Worm (Caenorhabditis elegans) whole organism, young adult: ENCODE results near the gene rpt-6.

ENCODE experiments used
- F23B12.7 ChIP-seq: sonication (generic microtip); optimal IDR thresholded peaks from 2 replicates; lab custom pipeline; 2017; ENCODE audit warnings: missing genetic modification characterization, mild to moderate bottlenecking, missing compliant biosample characterization, antibody characterized with exemption, moderate library complexity; ENCODE audit not compliant: insufficient read depth
- F37B4.10 ChIP-seq: fragments of 200-800 bp; sonication (Bioruptor generic); IDR thresholded peaks from 2 replicates; pipeline ENCODE4 v1.3.6; 2022; ENCODE audit warnings: missing genetic modification characterization, missing compliant biosample characterization
- F39B2.1 ChIP-seq: fragments of 200-800 bp; sonication (Bioruptor generic); IDR thresholded peaks from 2 replicates; pipeline ENCODE4 v1.3.6; 2022; ENCODE audit warnings: missing genetic modification reagents, missing genetic modification characterization, missing compliant biosample characterization
- F57A8.1 ChIP-seq: fragments of 200-800 bp; sonication (Bioruptor generic); optimal IDR thresholded peaks from 2 replicates; lab custom pipeline; 2018; ENCODE audit warnings: mild to moderate bottlenecking, missing genetic modification characterization, moderate library complexity, missing compliant biosample characterization
- akir-1 ChIP-seq: fragments of 200-800 bp; sonication (Bioruptor generic); optimal IDR thresholded peaks from 2 replicates; lab custom pipeline; 2018; ENCODE audit warnings: mild to moderate bottlenecking, missing genetic modification characterization, moderate library complexity, missing compliant biosample characterization
- ama-1 ChIP-seq, 3 experiments: fragments of 150-350 bp in 1 of 3; sonication (generic microtip) in 2 of 3; optimal IDR thresholded peaks; 2 replicates each; lab custom pipeline; 2014 to 2018; ENCODE audit warnings: missing biosample characterization in 2 of 3, missing genetic modification characterization in 2 of 3, missing genetic modification reagents in 2 of 3
- ceh-27 ChIP-seq: fragments of 200-800 bp; sonication (Bioruptor generic); optimal IDR thresholded peaks from 2 replicates; lab custom pipeline; 2018; ENCODE audit warnings: mild to moderate bottlenecking, missing genetic modification characterization, moderate library complexity, missing compliant biosample characterization
- egrh-3 ChIP-seq: fragments of 200-800 bp; sonication (Bioruptor generic); IDR thresholded peaks from 2 replicates; pipeline ENCODE4 v1.3.6; 2022; ENCODE audit warnings: missing genetic modification reagents, missing genetic modification characterization, missing compliant biosample characterization
- ets-4 ChIP-seq: fragments of 200-800 bp; sonication (Bioruptor generic); optimal IDR thresholded peaks from 2 replicates; lab custom pipeline; 2018; ENCODE audit warnings: mild to moderate bottlenecking, missing genetic modification characterization, missing compliant biosample characterization
- pha-4 ChIP-seq: fragments of 150-350 bp; sonication (generic microtip); optimal IDR thresholded peaks from 2 replicates; lab custom pipeline; 2014; ENCODE audit warnings: missing biosample characterization, missing genetic modification reagents, missing genetic modification characterization
- snpc-4 ChIP-seq, 5 experiments: fragments of 150-350 bp in 1 of 5; sonication (generic microtip) in 4 of 5; optimal IDR thresholded peaks; 2 replicates each; lab custom pipeline; 2014 to 2018; ENCODE audit warnings: missing genetic modification characterization in 5 of 5, missing biosample characterization in 3 of 5, antibody characterized with exemption in 2 of 5, mild to moderate bottlenecking in 2 of 5, missing compliant biosample characterization in 2 of 5, missing genotype in 2 of 5, moderate library complexity in 2 of 5, missing genetic modification reagents in 1 of 5
- unc-62 ChIP-seq: fragments of 150-350 bp; optimal IDR thresholded peaks from 2 replicates; lab custom pipeline; 2014; ENCODE audit warnings: missing biosample characterization, missing genetic modification reagents, missing genetic modification characterization

- TF ChIP-seq pha-4 (no peak), egrh-3 (no peak), akir-1 (GFP tag; lab: Kevin White, UChicago) (no peak), F37B4.10 (no peak), ceh-27 (GFP tag; lab: Kevin White, UChicago) (no peak), F39B2.1 (GFP tag; lab: Robert Waterston, UW) (no peak), F23B12.7 (tag; lab: Kevin White, UChicago) (no peak), ama-1 (optimal IDR thresholded peaks at IDR 0.05; lab: Kevin White, UChicago) (no peak), ama-1 (GFP tag; optimal IDR thresholded peaks at IDR 0.05; lab: Kevin White, UChicago) (no peak), unc-62 (no peak), F57A8.1 (GFP tag; lab: Kevin White, UChicago) (no peak), ets-4 (no peak), snpc-4 (GFP tag; optimal IDR thresholded peaks at IDR 0.05; lab: Kevin White, UChicago) (no peak), snpc-4 (tag; optimal IDR thresholded peaks at IDR 0.05; lab: Kevin White, UChicago) (no peak)
Measured at ce11 chrIII:12331300-12331699, 39.0 kb upstream of the rpt-6 start.
